Fruit fly (Drosophila melanogaster) whole organism, embryonic: ENCODE data around the gene PpD6.

Experiments
- Atf-2 ChIP-seq: fragments of 200-800 bp; sonication (Bioruptor generic); optimal IDR thresholded peaks from 2 replicates; lab custom pipeline; 2016; ENCODE audit warnings: missing biosample characterization, missing genetic modification characterization
- CG10462 ChIP-seq: fragments of 200-800 bp; sonication (Bioruptor generic); optimal IDR thresholded peaks from 2 replicates; lab custom pipeline; 2016; ENCODE audit warnings: missing biosample characterization, missing genetic modification characterization
- CG11723 ChIP-seq: fragments of 200-800 bp; sonication (Bioruptor generic); optimal IDR thresholded peaks from 2 replicates; lab custom pipeline; 2017; ENCODE audit warnings: missing biosample characterization, mild to moderate bottlenecking, missing genetic modification characterization
- CG12299 ChIP-seq: fragments of 200-800 bp; sonication (Bioruptor generic); optimal IDR thresholded peaks from 2 replicates; lab custom pipeline; 2018; ENCODE audit warnings: missing biosample characterization, mild to moderate bottlenecking, missing genetic modification characterization
- CG13287 ChIP-seq: fragments of 200-800 bp; sonication (Bioruptor generic); IDR thresholded peaks from 2 replicates; pipeline ENCODE4 v1.3.6; 2022; ENCODE audit warnings: missing biosample characterization, missing genetic modification characterization; ENCODE audit not compliant: partially characterized antibody
- CG14050 ChIP-seq: fragments of 200-800 bp; sonication (Bioruptor generic); IDR thresholded peaks from 3 replicates; pipeline ENCODE4 v1.3.6; 2022; ENCODE audit warnings: missing biosample characterization, missing genetic modification characterization
- CG14860 ChIP-seq: fragments of 200-800 bp; sonication (Bioruptor generic); IDR thresholded peaks from 3 replicates; pipeline ENCODE4 v1.3.6; 2022; ENCODE audit warnings: missing biosample characterization, missing genetic modification characterization; ENCODE audit not compliant: partially characterized antibody
- CG15011 ChIP-seq: fragments of 200-800 bp; sonication (Bioruptor generic); optimal IDR thresholded peaks from 3 replicates; lab custom pipeline; 2018; ENCODE audit warnings: missing biosample characterization, mild to moderate bottlenecking, missing genetic modification characterization
- CG15073 ChIP-seq: fragments of 200-800 bp; sonication (Bioruptor generic); optimal IDR thresholded peaks from 2 replicates; lab custom pipeline; 2016; ENCODE audit warnings: missing biosample characterization, missing genetic modification characterization
- CG15479 ChIP-seq: fragments of 200-800 bp; sonication (Bioruptor generic); optimal IDR thresholded peaks from 3 replicates; lab custom pipeline; 2019; ENCODE audit warnings: missing biosample characterization, mild to moderate bottlenecking, missing genetic modification characterization, moderate library complexity
- CG18262 ChIP-seq: fragments of 200-800 bp; optimal IDR thresholded peaks from 3 replicates; lab custom pipeline; 2019; ENCODE audit warnings: missing biosample characterization, mild to moderate bottlenecking, missing genetic modification characterization, moderate library complexity
- CG31388 ChIP-seq: fragments of 200-800 bp; sonication (Bioruptor generic); optimal IDR thresholded peaks from 2 replicates; lab custom pipeline; 2016; ENCODE audit warnings: missing biosample characterization, missing genetic modification characterization
- CG3163 ChIP-seq: fragments of 200-800 bp; sonication (Bioruptor generic); optimal IDR thresholded peaks from 3 replicates; lab custom pipeline; 2016; ENCODE audit warnings: missing biosample characterization, missing genetic modification characterization
- CG3407 ChIP-seq: fragments of 200-800 bp; sonication (Bioruptor generic); optimal IDR thresholded peaks from 2 replicates; lab custom pipeline; 2018; ENCODE audit warnings: missing biosample characterization, mild to moderate bottlenecking, missing genetic modification characterization
- CG3838 ChIP-seq: fragments of 200-800 bp; sonication (Bioruptor generic); optimal IDR thresholded peaks from 3 replicates; lab custom pipeline; 2016; ENCODE audit warnings: missing biosample characterization, missing genetic modification characterization
- CG3995 ChIP-seq: fragments of 200-800 bp; sonication (Bioruptor generic); optimal IDR thresholded peaks from 3 replicates; lab custom pipeline; 2016; ENCODE audit warnings: missing biosample characterization, missing genetic modification characterization
- CG42726 ChIP-seq: fragments of 200-800 bp; sonication (Bioruptor generic); IDR thresholded peaks from 2 replicates; pipeline ENCODE4 v1.3.6; 2022; ENCODE audit warnings: missing biosample characterization, missing genetic modification characterization; ENCODE audit not compliant: partially characterized antibody
- CG43689 ChIP-seq: fragments of 200-800 bp; sonication (Bioruptor generic); IDR thresholded peaks from 2 replicates; pipeline ENCODE4 v1.3.6; 2022; ENCODE audit warnings: missing biosample characterization, missing genetic modification characterization
- CG4424 ChIP-seq: fragments of 200-800 bp; sonication (Bioruptor generic); optimal IDR thresholded peaks from 3 replicates; lab custom pipeline; 2016; ENCODE audit warnings: missing biosample characterization, missing genetic modification characterization
- CG7839 ChIP-seq: fragments of 200-800 bp; sonication (Bioruptor generic); optimal IDR thresholded peaks from 3 replicates; lab custom pipeline; 2018; ENCODE audit warnings: missing biosample characterization, mild to moderate bottlenecking, missing genetic modification characterization, moderate library complexity
- CG9215 ChIP-seq: fragments of 200-800 bp; sonication (Bioruptor generic); IDR thresholded peaks from 2 replicates; pipeline ENCODE4 v1.3.6; 2022; ENCODE audit warnings: missing biosample characterization, missing genetic modification characterization
- CG9727 ChIP-seq: fragments of 200-800 bp; sonication (Bioruptor generic); optimal IDR thresholded peaks from 3 replicates; lab custom pipeline; 2017; ENCODE audit warnings: missing biosample characterization, mild to moderate bottlenecking, missing genetic modification characterization
- CHES-1-like ChIP-seq: fragments of 200-800 bp; sonication (Bioruptor generic); optimal IDR thresholded peaks from 2 replicates; lab custom pipeline; 2016; ENCODE audit warnings: missing biosample characterization, missing genetic modification characterization
- Camta ChIP-seq: fragments of 200-800 bp; sonication (Bioruptor generic); optimal IDR thresholded peaks from 2 replicates; lab custom pipeline; 2016; ENCODE audit warnings: missing biosample characterization, missing genetic modification characterization
- CrebB ChIP-seq: fragments of 200-800 bp; sonication (Bioruptor generic); optimal IDR thresholded peaks from 3 replicates; lab custom pipeline; 2018; ENCODE audit warnings: missing biosample characterization, mild to moderate bottlenecking, missing genetic modification characterization
- Dek ChIP-seq: fragments of 200-800 bp; sonication (Bioruptor generic); optimal IDR thresholded peaks from 3 replicates; lab custom pipeline; 2019; ENCODE audit warnings: missing biosample characterization, mild to moderate bottlenecking, missing genetic modification characterization, moderate library complexity
- Dip2 ChIP-seq: fragments of 200-800 bp; sonication (Bioruptor generic); IDR thresholded peaks from 2 replicates; pipeline ENCODE4 v1.3.6; 2022; ENCODE audit warnings: missing biosample characterization, missing genetic modification characterization
- E2f2 ChIP-seq: fragments of 200-800 bp; sonication (Bioruptor generic); IDR thresholded peaks from 2 replicates; pipeline ENCODE4 v1.3.6; 2022; ENCODE audit warnings: missing biosample characterization, missing genetic modification characterization
- Ets97D ChIP-seq: fragments of 200-800 bp; sonication (Bioruptor generic); optimal IDR thresholded peaks from 3 replicates; lab custom pipeline; 2016; ENCODE audit warnings: missing biosample characterization, missing genetic modification characterization
- Fer1 ChIP-seq: fragments of 200-800 bp; sonication (Bioruptor generic); optimal IDR thresholded peaks from 2 replicates; lab custom pipeline; 2017; ENCODE audit warnings: missing biosample characterization, mild to moderate bottlenecking, missing genetic modification characterization
- Fer3 ChIP-seq: fragments of 200-800 bp; sonication (Bioruptor generic); optimal IDR thresholded peaks from 2 replicates; lab custom pipeline; 2018; ENCODE audit warnings: missing biosample characterization, mild to moderate bottlenecking, missing genetic modification characterization, moderate library complexity
- H15 ChIP-seq: fragments of 200-800 bp; sonication (Bioruptor generic); IDR thresholded peaks from 3 replicates; pipeline ENCODE4 v1.3.6; 2022; ENCODE audit warnings: missing biosample characterization, missing genetic modification characterization
- ab ChIP-seq: fragments of 200-800 bp; sonication (Bioruptor generic); optimal IDR thresholded peaks from 2 replicates; lab custom pipeline; 2016; ENCODE audit warnings: missing biosample characterization, missing genetic modification characterization
- ato ChIP-seq: fragments of 200-800 bp; sonication (Bioruptor generic); IDR thresholded peaks from 2 replicates; pipeline ENCODE4 v1.3.6; 2022; ENCODE audit warnings: missing biosample characterization, missing genetic modification characterization; ENCODE audit not compliant: partially characterized antibody
- bigmax ChIP-seq: fragments of 200-800 bp; sonication (Bioruptor generic); optimal IDR thresholded peaks from 2 replicates; lab custom pipeline; 2018; ENCODE audit warnings: missing biosample characterization, mild to moderate bottlenecking, missing genetic modification characterization
- bowl ChIP-seq: fragments of 200-800 bp; sonication (Bioruptor generic); IDR thresholded peaks from 2 replicates; pipeline ENCODE4 v1.3.6; 2022; ENCODE audit warnings: missing biosample characterization, missing genetic modification characterization
- chn ChIP-seq: fragments of 200-800 bp; sonication (Bioruptor generic); optimal IDR thresholded peaks from 2 replicates; lab custom pipeline; 2016; ENCODE audit warnings: missing biosample characterization, missing genetic modification characterization
- dati ChIP-seq: fragments of 200-800 bp; sonication (Bioruptor generic); IDR thresholded peaks from 2 replicates; pipeline ENCODE4 v1.3.6; 2022; ENCODE audit warnings: missing biosample characterization, missing genetic modification characterization
- grau ChIP-seq: fragments of 200-800 bp; optimal IDR thresholded peaks from 3 replicates; lab custom pipeline; 2019; ENCODE audit warnings: missing biosample characterization, mild to moderate bottlenecking, missing genetic modification characterization, moderate library complexity
- klu ChIP-seq: fragments of 200-800 bp; sonication (Bioruptor generic); IDR thresholded peaks from 2 replicates; pipeline ENCODE4 v1.3.6; 2022; ENCODE audit warnings: missing biosample characterization, missing genetic modification characterization
- maf-S ChIP-seq: fragments of 200-800 bp; sonication (Bioruptor generic); optimal IDR thresholded peaks from 2 replicates; lab custom pipeline; 2016; ENCODE audit warnings: missing biosample characterization, missing genetic modification characterization
- peb ChIP-seq: fragments of 200-800 bp; sonication (Bioruptor generic); IDR thresholded peaks from 2 replicates; pipeline ENCODE4 v1.3.6; 2022; ENCODE audit warnings: missing biosample characterization, missing genetic modification characterization
- scrt ChIP-seq: fragments of 200-800 bp; sonication (Bioruptor generic); optimal IDR thresholded peaks from 2 replicates; lab custom pipeline; 2018; ENCODE audit warnings: missing biosample characterization, mild to moderate bottlenecking, missing genetic modification characterization, moderate library complexity
- slou ChIP-seq: fragments of 200-800 bp; sonication (Bioruptor generic); optimal IDR thresholded peaks from 3 replicates; lab custom pipeline; 2016; ENCODE audit warnings: missing biosample characterization, missing genetic modification characterization
- sqz ChIP-seq: fragments of 200-800 bp; sonication (Bioruptor generic); optimal IDR thresholded peaks from 3 replicates; lab custom pipeline; 2018; ENCODE audit warnings: missing biosample characterization, mild to moderate bottlenecking, missing genetic modification characterization
- stc ChIP-seq: fragments of 200-800 bp; sonication (Bioruptor generic); IDR thresholded peaks from 2 replicates; pipeline ENCODE4 v1.3.6; 2022; ENCODE audit warnings: missing biosample characterization, missing genetic modification characterization
- tup ChIP-seq: fragments of 200-800 bp; sonication (Bioruptor generic); optimal IDR thresholded peaks from 2 replicates; lab custom pipeline; 2016; ENCODE audit warnings: missing biosample characterization, mild to moderate bottlenecking, missing genetic modification characterization, moderate library complexity
- usp ChIP-seq: fragments of >200 bp; optimal IDR thresholded peaks from 2 replicates; lab custom pipeline; 2017; ENCODE audit warnings: missing biosample characterization, missing genetic modification characterization
- wor ChIP-seq: fragments of 200-800 bp; sonication (Bioruptor generic); IDR thresholded peaks from 2 replicates; pipeline ENCODE4 v1.3.6; 2022; ENCODE audit warnings: missing biosample characterization, missing genetic modification characterization
- zfh1 ChIP-seq: fragments of 200-800 bp; sonication (Bioruptor generic); IDR thresholded peaks from 3 replicates; pipeline ENCODE4 v1.3.6; 2022; ENCODE audit warnings: missing biosample characterization, missing genetic modification characterization

Gene PpD6

DNA sequence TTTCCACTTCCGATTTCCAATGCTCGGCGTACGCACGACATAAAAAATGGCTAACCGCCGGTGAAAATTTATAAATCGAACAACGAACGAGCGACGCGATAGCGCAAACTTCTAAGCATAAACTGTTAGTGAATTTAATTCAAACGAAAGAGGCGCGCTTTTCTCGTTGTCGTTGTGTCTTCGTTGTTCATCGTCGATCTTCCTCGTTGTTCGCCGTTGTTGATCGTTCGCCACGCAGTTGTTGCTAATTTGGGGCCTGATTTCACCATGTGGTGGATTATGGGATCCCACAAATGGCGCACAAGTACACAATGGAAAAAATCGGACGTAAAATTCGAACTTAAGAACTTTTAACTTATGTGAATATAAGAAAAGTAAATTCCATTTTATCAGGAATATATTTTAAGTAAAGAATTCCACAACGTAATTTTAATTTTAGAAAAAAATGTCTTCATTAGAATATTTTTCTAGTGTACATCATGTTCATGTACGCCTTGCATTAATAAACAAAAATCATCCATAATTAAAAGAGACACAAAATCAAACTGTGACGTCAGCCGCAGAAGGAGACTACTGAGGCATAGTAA, 23.1 kb upstream of the PpD6 start (continued):
- no peak for TF ChIP-seq usp (GFP tag; lab: Kevin White, UChicago)
- peak; percentile 50 for TF ChIP-seq scrt (GFP tag; lab: Kevin White, UChicago)
- peak; percentile 69 for TF ChIP-seq Dek (tag; lab: Kevin White, UChicago)
- no peak for TF ChIP-seq wor
- TF ChIP-seq maf-S (GFP tag; lab: Kevin White, UChicago) = peak; percentile 31
- peak; percentile 83 for TF ChIP-seq grau (tag; lab: Kevin White, UChicago)
- peak; percentile 57; the same call in 2 of the 3 replicates for TF ChIP-seq H15 (GFP tag; lab: Robert Waterston, UW)
- no peak for TF ChIP-seq CG3163 (GFP tag; lab: Kevin White, UChicago)
- TF ChIP-seq peb (GFP tag; lab: Robert Waterston, UW) = no peak
- peak; percentile 71 for TF ChIP-seq Fer1 (GFP tag; lab: Kevin White, UChicago)
- no peak for TF ChIP-seq sqz (GFP tag; lab: Kevin White, UChicago)
- no peak for TF ChIP-seq bigmax (GFP tag; lab: Kevin White, UChicago)
- no peak for TF ChIP-seq Dip2 (GFP tag; lab: Robert Waterston, UW)
- TF ChIP-seq CG15073 (GFP tag; lab: Kevin White, UChicago) = no peak
- TF ChIP-seq CG42726 (GFP tag; lab: Robert Waterston, UW) = no peak
- peak; percentile 64 for TF ChIP-seq CG18262
- peak; percentile 67 for TF ChIP-seq E2f2
- TF ChIP-seq CG7839 (tag; lab: Kevin White, UChicago) = peak; percentile 86
- no peak for TF ChIP-seq Atf-2
- TF ChIP-seq zfh1 = 0 out of 3 replicates have a peak, but pooled peaks have one; percentile 44
- peak; percentile 69 for TF ChIP-seq CG9727
- no peak for TF ChIP-seq CG14860 (GFP tag; lab: Robert Waterston, UW)
- peak; percentile 52; the same call in 1 of the 2 replicates for TF ChIP-seq CG9215
- no peak for TF ChIP-seq CG10462 (GFP tag; lab: Kevin White, UChicago)
- no peak for TF ChIP-seq tup (GFP tag; lab: Kevin White, UChicago)
- TF ChIP-seq CG3407 (GFP tag; lab: Kevin White, UChicago) = peak; percentile 41
- TF ChIP-seq CG31388 (GFP tag; lab: Kevin White, UChicago) = no peak
- TF ChIP-seq Ets97D = no peak
- TF ChIP-seq CG3838 = peak; percentile 0
- peak; percentile 16; the same call in 1 of the 2 replicates for TF ChIP-seq klu (GFP tag; lab: Robert Waterston, UW)
- TF ChIP-seq CG11723 = peak; percentile 12
- TF ChIP-seq CG4424 = peak; percentile 56
- TF ChIP-seq CG43689 (GFP tag; lab: Robert Waterston, UW) = 0 out of 2 replicates have a peak, but pooled peaks have one; percentile 34
- TF ChIP-seq Fer3 = peak; percentile 84
- TF ChIP-seq Camta = peak; percentile 42
- peak; percentile 63 for TF ChIP-seq CrebB (tag; lab: Kevin White, UChicago)
- peak; percentile 15 for TF ChIP-seq CHES-1-like (GFP tag; lab: Kevin White, UChicago)
- TF ChIP-seq chn (GFP tag; lab: Kevin White, UChicago) = peak; percentile 37
- TF ChIP-seq CG15479 = no peak
- TF ChIP-seq CG3995 (GFP tag; lab: Kevin White, UChicago) = no peak
- TF ChIP-seq CG13287 (GFP tag; lab: Robert Waterston, UW) = no peak
- peak; percentile 52; the same call in 2 of the 3 replicates for TF ChIP-seq CG14050 (GFP tag; lab: Robert Waterston, UW)
- no peak for TF ChIP-seq ato (GFP tag; lab: Robert Waterston, UW)
- peak; percentile 44; the same call in 1 of the 2 replicates for TF ChIP-seq bowl
- TF ChIP-seq stc (GFP tag; lab: Robert Waterston, UW) = peak; percentile 44; the same call in 1 of the 2 replicates
- TF ChIP-seq ab (GFP tag; lab: Kevin White, UChicago) = no peak
- TF ChIP-seq CG15011 (GFP tag; lab: Kevin White, UChicago) = peak; percentile 56
- TF ChIP-seq slou (GFP tag; lab: Kevin White, UChicago) = peak; percentile 31
- TF ChIP-seq CG12299 = peak; percentile 4
- TF ChIP-seq dati (GFP tag; lab: Robert Waterston, UW) = no peak
